Worm (Caenorhabditis elegans) whole organism, L1 larva: ENCODE results near the gene srt-70.
A peak's percentile ranks its signal among the peaks of the same experiment; 100 is the strongest.

Experiments used
- C16A3.4 ChIP-seq: fragments of 150-350 bp; optimal IDR thresholded peaks from 2 replicates; lab custom pipeline; 2014; ENCODE audit warnings: missing biosample characterization, missing genetic modification characterization
- C34B4.2 ChIP-seq: sonication (generic microtip); optimal IDR thresholded peaks from 2 replicates; lab custom pipeline; 2017; ENCODE audit warnings: mild to moderate bottlenecking, missing genetic modification characterization, missing compliant biosample characterization
- F16B12.6 ChIP-seq: fragments of 150-350 bp; optimal IDR thresholded peaks from 2 replicates; lab custom pipeline; 2014; ENCODE audit warnings: missing biosample characterization, missing genetic modification characterization
- Y116A8C.19 ChIP-seq: sonication (generic microtip); optimal IDR thresholded peaks from 2 replicates; lab custom pipeline; 2016; ENCODE audit warnings: missing compliant biosample characterization, missing genetic modification characterization, borderline replicate concordance
- aha-1 ChIP-seq: fragments of 150-350 bp; optimal IDR thresholded peaks from 2 replicates; lab custom pipeline; 2014; ENCODE audit warnings: missing biosample characterization, missing genetic modification characterization
- alr-1 ChIP-seq: fragments of 200-800 bp; sonication (Bioruptor generic); optimal IDR thresholded peaks from 2 replicates; lab custom pipeline; 2018; ENCODE audit warnings: borderline replicate concordance, mild to moderate bottlenecking, missing genetic modification characterization, missing compliant biosample characterization
- aly-2 ChIP-seq: fragments of 150-350 bp; optimal IDR thresholded peaks from 2 replicates; lab custom pipeline; 2014; ENCODE audit warnings: missing biosample characterization, missing genetic modification characterization
- blmp-1 ChIP-seq: fragments of 150-350 bp; optimal IDR thresholded peaks from 2 replicates; lab custom pipeline; 2014; ENCODE audit warnings: missing biosample characterization, missing genetic modification characterization
- ceh-63 ChIP-seq: fragments of 200-800 bp; sonication (Bioruptor generic); optimal IDR thresholded peaks from 2 replicates; lab custom pipeline; 2018; ENCODE audit warnings: mild to moderate bottlenecking, missing genetic modification characterization, missing compliant biosample characterization
- ceh-8 ChIP-seq: fragments of 200-800 bp; sonication (Bioruptor generic); optimal IDR thresholded peaks from 2 replicates; lab custom pipeline; 2018; ENCODE audit warnings: mild to moderate bottlenecking, missing genetic modification characterization, moderate library complexity, missing compliant biosample characterization
- ceh-88 ChIP-seq: fragments of 200-800 bp; sonication (Bioruptor generic); IDR thresholded peaks from 2 replicates; pipeline ENCODE4 v1.3.6; 2022; ENCODE audit warnings: missing genetic modification characterization, missing compliant biosample characterization
- dpl-1 ChIP-seq, 3 experiments: fragments of 150-350 bp in 2 of 3; sonication (generic microtip) in 1 of 3; optimal IDR thresholded peaks; 2 replicates each; lab custom pipeline; 2014 to 2017; ENCODE audit warnings: missing biosample characterization in 3 of 3, missing genetic modification characterization in 3 of 3, missing genetic modification reagents in 3 of 3
- dsc-1 ChIP-seq: sonication (generic microtip); optimal IDR thresholded peaks from 2 replicates; lab custom pipeline; 2016; ENCODE audit warnings: mild to moderate bottlenecking, missing genetic modification characterization, missing compliant biosample characterization
- efl-1 ChIP-seq, 4 experiments: fragments of 150-350 bp; optimal IDR thresholded peaks in 3 of 4; peaks in 1 of 4; 1 replicate in 1 of 4; 2 replicates in 3 of 4; lab custom pipeline; 2014; ENCODE audit warnings: missing biosample characterization in 2 of 4, missing genetic modification characterization in 2 of 4, missing genetic modification reagents in 2 of 4
- efl-3 ChIP-seq: fragments of 200-800 bp; sonication (Bioruptor generic); optimal IDR thresholded peaks from 2 replicates; lab custom pipeline; 2018; ENCODE audit warnings: mild to moderate bottlenecking, missing genetic modification characterization, missing compliant biosample characterization
- elt-2 ChIP-seq: sonication (generic microtip); optimal IDR thresholded peaks from 2 replicates; lab custom pipeline; 2016; ENCODE audit warnings: missing genetic modification characterization, mild to moderate bottlenecking, inconsistent platforms, missing compliant biosample characterization, missing genetic modification reagents
- ets-5 ChIP-seq: fragments of 200-800 bp; sonication (Bioruptor generic); IDR thresholded peaks from 2 replicates; pipeline ENCODE4 v1.3.6; 2022; ENCODE audit warnings: missing genetic modification characterization, missing compliant biosample characterization
- fkh-10 ChIP-seq: sonication (generic microtip); optimal IDR thresholded peaks from 2 replicates; lab custom pipeline; 2017; ENCODE audit warnings: missing biosample characterization, missing genetic modification reagents, missing genetic modification characterization
- fkh-4 ChIP-seq: sonication (generic microtip); optimal IDR thresholded peaks from 2 replicates; lab custom pipeline; 2016; ENCODE audit warnings: missing compliant biosample characterization, missing genetic modification characterization, borderline replicate concordance
- fos-1 ChIP-seq: fragments of 150-350 bp; optimal IDR thresholded peaks from 2 replicates; lab custom pipeline; 2014; ENCODE audit warnings: missing biosample characterization, missing genetic modification characterization
- grh-1 ChIP-seq: fragments of 200-800 bp; sonication (Bioruptor generic); IDR thresholded peaks from 2 replicates; pipeline ENCODE4 v1.3.6; 2022; ENCODE audit warnings: missing genetic modification reagents, missing genetic modification characterization, missing compliant biosample characterization
- hlh-17 ChIP-seq: fragments of 200-800 bp; sonication (Bioruptor generic); optimal IDR thresholded peaks from 2 replicates; lab custom pipeline; 2018; ENCODE audit warnings: missing genetic modification characterization, mild to moderate bottlenecking, missing compliant biosample characterization, moderate library complexity, borderline replicate concordance
- hlh-4 ChIP-seq: sonication (generic microtip); optimal IDR thresholded peaks from 2 replicates; lab custom pipeline; 2016; ENCODE audit warnings: mild to moderate bottlenecking, missing genetic modification characterization, missing compliant biosample characterization
- hpl-2 ChIP-seq: fragments of 150-350 bp; optimal IDR thresholded peaks from 2 replicates; lab custom pipeline; 2014; ENCODE audit warnings: missing biosample characterization, missing genetic modification reagents, missing genetic modification characterization
- irx-1 ChIP-seq: sonication (generic microtip); optimal IDR thresholded peaks from 2 replicates; lab custom pipeline; 2016; ENCODE audit warnings: missing genetic modification characterization, missing compliant biosample characterization
- lir-3 ChIP-seq: sonication (generic microtip); optimal IDR thresholded peaks from 2 replicates; lab custom pipeline; 2016; ENCODE audit warnings: mild to moderate bottlenecking, missing genetic modification characterization, moderate library complexity, missing compliant biosample characterization; ENCODE audit not compliant: poor library complexity
- lsy-2 ChIP-seq, 2 experiments: fragments of 150-350 bp; optimal IDR thresholded peaks; 2 replicates each; lab custom pipeline; 2014; ENCODE audit warnings: missing biosample characterization in 2 of 2, missing genetic modification characterization in 2 of 2
- mdl-1 ChIP-seq, 2 experiments: fragments of 150-350 bp; optimal IDR thresholded peaks; 2 replicates each; lab custom pipeline; 2014 to 2017; ENCODE audit warnings: missing biosample characterization in 2 of 2, missing genetic modification characterization in 2 of 2, inconsistent platforms in 1 of 2
- nhr-20 ChIP-seq: sonication (generic microtip); optimal IDR thresholded peaks from 2 replicates; lab custom pipeline; 2016; ENCODE audit warnings: mild to moderate bottlenecking, missing genetic modification characterization, missing compliant biosample characterization
- nhr-237 ChIP-seq: fragments of 150-350 bp; optimal IDR thresholded peaks from 2 replicates; lab custom pipeline; 2014; ENCODE audit warnings: missing biosample characterization, missing genetic modification characterization
- nhr-28 ChIP-seq: fragments of 150-350 bp; optimal IDR thresholded peaks from 2 replicates; lab custom pipeline; 2014; ENCODE audit warnings: missing biosample characterization, missing genetic modification characterization
- nhr-47 ChIP-seq: sonication (generic microtip); optimal IDR thresholded peaks from 2 replicates; lab custom pipeline; 2016; ENCODE audit warnings: mild to moderate bottlenecking, missing genetic modification characterization, moderate library complexity, missing compliant biosample characterization
- nhr-71 ChIP-seq: sonication (generic microtip); optimal IDR thresholded peaks from 2 replicates; lab custom pipeline; 2016; ENCODE audit warnings: mild to moderate bottlenecking, missing genetic modification characterization, moderate library complexity, missing compliant biosample characterization
- nhr-90 ChIP-seq: sonication (generic microtip); optimal IDR thresholded peaks from 2 replicates; lab custom pipeline; 2016; ENCODE audit warnings: mild to moderate bottlenecking, missing genetic modification characterization, missing compliant biosample characterization; ENCODE audit not compliant: poor library complexity
- pqm-1 ChIP-seq: sonication (generic microtip); optimal IDR thresholded peaks from 3 replicates; lab custom pipeline; 2017; ENCODE audit warnings: missing biosample characterization, missing genetic modification characterization
- rnt-1 ChIP-seq: sonication (generic microtip); optimal IDR thresholded peaks from 2 replicates; lab custom pipeline; 2016; ENCODE audit warnings: mild to moderate bottlenecking, missing genetic modification characterization, moderate library complexity, missing compliant biosample characterization
- snu-23 ChIP-seq: sonication (generic microtip); optimal IDR thresholded peaks from 2 replicates; lab custom pipeline; 2016; ENCODE audit warnings: missing genetic modification characterization, missing compliant biosample characterization
- sox-4 ChIP-seq: sonication (generic microtip); optimal IDR thresholded peaks from 2 replicates; lab custom pipeline; 2016; ENCODE audit warnings: missing genetic modification characterization, missing compliant biosample characterization
- sup-37 ChIP-seq: fragments of 200-800 bp; sonication (Bioruptor generic); optimal IDR thresholded peaks from 2 replicates; lab custom pipeline; 2018; ENCODE audit warnings: mild to moderate bottlenecking, missing genetic modification characterization, missing compliant biosample characterization
- swsn-7 ChIP-seq: sonication (generic microtip); optimal IDR thresholded peaks from 2 replicates; lab custom pipeline; 2016; ENCODE audit warnings: missing genetic modification characterization, missing compliant biosample characterization
- tbx-2 ChIP-seq: sonication (generic microtip); optimal IDR thresholded peaks from 2 replicates; lab custom pipeline; 2016; ENCODE audit warnings: missing genetic modification characterization, missing compliant biosample characterization
- unc-130 ChIP-seq: fragments of 150-350 bp; optimal IDR thresholded peaks from 2 replicates; lab custom pipeline; 2017; ENCODE audit warnings: missing biosample characterization, missing genetic modification characterization, inconsistent platforms
- unc-62 ChIP-seq: fragments of 150-350 bp; optimal IDR thresholded peaks from 2 replicates; lab custom pipeline; 2014; ENCODE audit warnings: missing biosample characterization, missing genetic modification reagents, missing genetic modification characterization
- unc-98 ChIP-seq: fragments of 200-800 bp; sonication (Bioruptor generic); IDR thresholded peaks from 2 replicates; pipeline ENCODE4 v1.3.6; 2022; ENCODE audit warnings: missing genetic modification characterization, missing compliant biosample characterization
- ztf-11 ChIP-seq, 2 experiments: sonication (generic microtip); optimal IDR thresholded peaks; 2 replicates each; lab custom pipeline; 2016 to 2017; ENCODE audit warnings: missing genetic modification characterization in 2 of 2, missing biosample characterization in 1 of 2, missing compliant biosample characterization in 1 of 2
- ztf-4 ChIP-seq: fragments of 150-350 bp; optimal IDR thresholded peaks from 2 replicates; lab custom pipeline; 2014; ENCODE audit warnings: missing biosample characterization, missing genetic modification characterization

srt-70 gene

ce11 chrV:5272619-5273074, 13.3 kb upstream of the srt-70 start (continued):
- TF ChIP-seq C34B4.2 (tag; lab: Kevin White, UChicago) (no peak), nhr-20 (tag; lab: Kevin White, UChicago) (peak; percentile 96), fos-1 (tag; lab: Kevin White, UChicago) (no peak), ceh-88 (GFP tag; lab: Robert Waterston, UW) (no peak), ztf-11 (tag; optimal IDR thresholded peaks at IDR 0.05; lab: Kevin White, UChicago) (no peak), pqm-1 (tag; lab: Kevin White, UChicago) (no peak), dsc-1 (tag; lab: Kevin White, UChicago) (peak; percentile 8), nhr-237 (no peak), efl-1 (optimal IDR thresholded peaks at IDR 0.05; lab: Kevin White, UChicago) (peak in 1 of 2 experiments; percentile 7), efl-1 (GFP tag; optimal IDR thresholded peaks at IDR 0.05 in 1 of 2; lab: Kevin White, UChicago) (peak in 1 of 2 experiments; percentile 91), dpl-1 (GFP tag; optimal IDR thresholded peaks at IDR 0.05; lab: Kevin White, UChicago) (no peak), aha-1 (tag; lab: Kevin White, UChicago) (no peak), grh-1 (peak; percentile 84), nhr-28 (tag; lab: Kevin White, UChicago) (no peak), alr-1 (tag; lab: Kevin White, UChicago) (no peak), fkh-4 (tag; lab: Kevin White, UChicago) (no peak), F16B12.6 (tag; lab: Kevin White, UChicago) (no peak), swsn-7 (tag; lab: Kevin White, UChicago) (peak; percentile 23), snu-23 (GFP tag; lab: Kevin White, UChicago) (peak; percentile 74), unc-62 (GFP tag; lab: Kevin White, UChicago) (no peak), ceh-63 (no peak), nhr-71 (tag; lab: Kevin White, UChicago) (peak; percentile 81), tbx-2 (peak; percentile 20), hlh-17 (GFP tag; lab: Kevin White, UChicago) (no peak), Y116A8C.19 (tag; lab: Kevin White, UChicago) (no peak), ceh-8 (no peak), irx-1 (tag; lab: Kevin White, UChicago) (no peak), nhr-90 (tag; lab: Kevin White, UChicago) (peak; percentile 45), blmp-1 (tag; lab: Kevin White, UChicago) (peak; percentile 9), fkh-10 (GFP tag; lab: Kevin White, UChicago) (peak; percentile 12), ets-5 (no peak), sox-4 (tag; lab: Kevin White, UChicago) (no peak), elt-2 (tag; lab: Kevin White, UChicago) (no peak), unc-98 (no peak), unc-130 (tag; lab: Kevin White, UChicago) (peak; percentile 72), lir-3 (tag; lab: Kevin White, UChicago) (peak; percentile 9), hpl-2 (GFP tag; lab: Kevin White, UChicago) (no peak), aly-2 (tag; lab: Kevin White, UChicago) (no peak), hlh-4 (no peak), lsy-2 (tag; optimal IDR thresholded peaks at IDR 0.05; lab: Kevin White, UChicago) (peak; percentile 1 to 4), ztf-4 (tag; lab: Kevin White, UChicago) (peak; percentile 39), rnt-1 (tag; lab: Kevin White, UChicago) (no peak), mdl-1 (tag; optimal IDR thresholded peaks at IDR 0.05; lab: Kevin White, UChicago) (peak in 1 of 2 experiments; percentile 44), efl-3 (no peak), nhr-47 (peak; percentile 50), C16A3.4 (peak; percentile 43), sup-37 (GFP tag; lab: Kevin White, UChicago) (no peak)
